Fruit fly (Drosophila melanogaster) whole organism, embryonic: Measurements from ENCODE around the gene Mgat4a.

Experiments used
- CG1024 ChIP-seq: fragments of 200-800 bp; sonication (Bioruptor generic); IDR thresholded peaks from 2 replicates; pipeline ENCODE4 v1.3.6; 2022; ENCODE audit warnings: missing biosample characterization, missing genetic modification characterization
- CG10366 ChIP-seq: fragments of 200-800 bp; sonication (Bioruptor generic); IDR thresholded peaks from 2 replicates; pipeline ENCODE4 v1.3.6; 2022; ENCODE audit warnings: missing biosample characterization, missing genetic modification characterization
- CG12659 ChIP-seq: fragments of 200-800 bp; sonication (Bioruptor generic); optimal IDR thresholded peaks from 3 replicates; lab custom pipeline; 2017; ENCODE audit warnings: mild to moderate bottlenecking, missing biosample characterization, missing genetic modification reagents, missing genetic modification characterization
- CG13894 ChIP-seq: fragments of 200-800 bp; sonication (Bioruptor generic); optimal IDR thresholded peaks from 3 replicates; lab custom pipeline; 2018; ENCODE audit warnings: missing biosample characterization, mild to moderate bottlenecking, missing genetic modification characterization, moderate library complexity
- CG16863 ChIP-seq: fragments of 200-800 bp; sonication (Bioruptor generic); optimal IDR thresholded peaks from 3 replicates; lab custom pipeline; 2016; ENCODE audit warnings: missing biosample characterization, missing genetic modification characterization
- CG17361 ChIP-seq: fragments of 200-800 bp; sonication (Bioruptor generic); IDR thresholded peaks from 3 replicates; pipeline ENCODE4 v1.3.6; 2022; ENCODE audit warnings: missing biosample characterization, missing genetic modification characterization
- CG1792 ChIP-seq: fragments of 200-800 bp; sonication (Bioruptor generic); optimal IDR thresholded peaks from 2 replicates; lab custom pipeline; 2016; ENCODE audit warnings: missing biosample characterization, missing genetic modification characterization
- CG18011 ChIP-seq: fragments of 200-800 bp; sonication (Bioruptor generic); optimal IDR thresholded peaks from 2 replicates; lab custom pipeline; 2017; ENCODE audit warnings: missing biosample characterization, missing genetic modification characterization, mild to moderate bottlenecking, moderate library complexity, missing genotype
- CG18262 ChIP-seq: fragments of 200-800 bp; optimal IDR thresholded peaks from 3 replicates; lab custom pipeline; 2019; ENCODE audit warnings: missing biosample characterization, mild to moderate bottlenecking, missing genetic modification characterization, moderate library complexity
- CG1832 ChIP-seq: fragments of 200-800 bp; sonication (Bioruptor generic); optimal IDR thresholded peaks from 2 replicates; lab custom pipeline; 2017; ENCODE audit warnings: missing biosample characterization, mild to moderate bottlenecking, missing genetic modification characterization, inconsistent platforms
- CG2129 ChIP-seq: fragments of 200-800 bp; sonication (Bioruptor generic); IDR thresholded peaks from 2 replicates; pipeline ENCODE4 v1.3.6; 2022; ENCODE audit warnings: missing biosample characterization, missing genetic modification characterization; ENCODE audit not compliant: partially characterized antibody
- CG31441 ChIP-seq: fragments of 200-800 bp; sonication (Bioruptor generic); IDR thresholded peaks from 2 replicates; pipeline ENCODE4 v1.3.6; 2022; ENCODE audit warnings: missing biosample characterization, missing genetic modification characterization
- CG34376 ChIP-seq: fragments of 200-800 bp; sonication (Bioruptor generic); optimal IDR thresholded peaks from 2 replicates; lab custom pipeline; 2018; ENCODE audit warnings: missing biosample characterization, mild to moderate bottlenecking, missing genetic modification characterization
- CG3838 ChIP-seq: fragments of 200-800 bp; sonication (Bioruptor generic); optimal IDR thresholded peaks from 3 replicates; lab custom pipeline; 2016; ENCODE audit warnings: missing biosample characterization, missing genetic modification characterization
- CG6272 ChIP-seq: fragments of 200-800 bp; sonication (Bioruptor generic); IDR thresholded peaks from 2 replicates; pipeline ENCODE4 v1.3.6; 2022; ENCODE audit warnings: missing biosample characterization, missing genetic modification characterization
- CG7357 ChIP-seq: fragments of 200-800 bp; sonication (Bioruptor generic); IDR thresholded peaks from 3 replicates; pipeline ENCODE4 v1.3.6; 2022; ENCODE audit warnings: missing biosample characterization, missing genetic modification characterization
- CG7963 ChIP-seq: fragments of 200-800 bp; sonication (Bioruptor generic); IDR thresholded peaks from 3 replicates; pipeline ENCODE4 v1.3.6; 2022; ENCODE audit warnings: missing biosample characterization, missing genetic modification characterization; ENCODE audit not compliant: partially characterized antibody
- CG8478 ChIP-seq: fragments of >200 bp; optimal IDR thresholded peaks from 2 replicates; lab custom pipeline; 2018
- CG9932 ChIP-seq: fragments of 200-800 bp; sonication (Bioruptor generic); IDR thresholded peaks from 2 replicates; pipeline ENCODE4 v1.3.6; 2022; ENCODE audit warnings: missing biosample characterization, missing genetic modification characterization
- D19B ChIP-seq: fragments of 200-800 bp; sonication (Bioruptor generic); optimal IDR thresholded peaks from 2 replicates; lab custom pipeline; 2017; ENCODE audit warnings: missing biosample characterization, mild to moderate bottlenecking, missing genetic modification characterization
- Dip3 ChIP-seq: fragments of 200-800 bp; sonication (Bioruptor generic); optimal IDR thresholded peaks from 3 replicates; lab custom pipeline; 2016; ENCODE audit warnings: missing biosample characterization, missing genetic modification characterization
- Dp ChIP-seq: fragments of 200-800 bp; sonication (Bioruptor generic); optimal IDR thresholded peaks from 2 replicates; lab custom pipeline; 2018; ENCODE audit warnings: missing biosample characterization, mild to moderate bottlenecking, missing genetic modification characterization, moderate library complexity
- Dref ChIP-seq: fragments of 200-800 bp; sonication (Bioruptor generic); IDR thresholded peaks from 2 replicates; pipeline ENCODE4 v1.3.6; 2022; ENCODE audit warnings: missing biosample characterization, missing genetic modification characterization
- HLH3B ChIP-seq: fragments of 200-800 bp; sonication (Bioruptor generic); IDR thresholded peaks from 2 replicates; pipeline ENCODE4 v1.3.6; 2022; ENCODE audit warnings: missing biosample characterization, missing genetic modification characterization
- Lhr ChIP-seq: fragments of 200-800 bp; sonication (Bioruptor generic); optimal IDR thresholded peaks from 3 replicates; lab custom pipeline; 2017; ENCODE audit warnings: mild to moderate bottlenecking, missing biosample characterization, missing genetic modification reagents, missing genetic modification characterization
- MESR4 ChIP-seq: fragments of 200-800 bp; sonication (Bioruptor generic); optimal IDR thresholded peaks from 2 replicates; lab custom pipeline; 2018; ENCODE audit warnings: missing biosample characterization, mild to moderate bottlenecking, missing genetic modification characterization, moderate library complexity
- Med ChIP-seq: fragments of 200-800 bp; sonication (Bioruptor generic); peaks from one replicate; lab custom pipeline; 2016; ENCODE audit warnings: missing biosample characterization, missing genetic modification characterization, mild to moderate bottlenecking, inconsistent platforms, moderate library complexity
- Mrtf ChIP-seq: fragments of 200-800 bp; sonication (Bioruptor generic); IDR thresholded peaks from 3 replicates; pipeline ENCODE4 v1.3.6; 2022; ENCODE audit warnings: missing biosample characterization, missing genetic modification characterization
- Optix ChIP-seq: fragments of 200-800 bp; sonication (Bioruptor generic); IDR thresholded peaks from 3 replicates; pipeline ENCODE4 v1.3.6; 2022; ENCODE audit warnings: missing biosample characterization, missing genetic modification characterization
- ab ChIP-seq: fragments of 200-800 bp; sonication (Bioruptor generic); optimal IDR thresholded peaks from 2 replicates; lab custom pipeline; 2016; ENCODE audit warnings: missing biosample characterization, missing genetic modification characterization
- abd-A ChIP-seq: fragments of 200-800 bp; sonication (Bioruptor generic); optimal IDR thresholded peaks from 3 replicates; lab custom pipeline; 2019; ENCODE audit warnings: missing biosample characterization, mild to moderate bottlenecking, missing genetic modification characterization, moderate library complexity
- ara ChIP-seq: fragments of 200-800 bp; sonication (Bioruptor generic); IDR thresholded peaks from 2 replicates; pipeline ENCODE4 v1.3.6; 2022; ENCODE audit warnings: missing biosample characterization, missing genetic modification characterization
- ash1 ChIP-seq: fragments of 200-800 bp; sonication (Bioruptor generic); optimal IDR thresholded peaks from 2 replicates; lab custom pipeline; 2018; ENCODE audit warnings: missing biosample characterization, mild to moderate bottlenecking, missing genetic modification characterization
- ems ChIP-seq: fragments of 200-800 bp; sonication (Bioruptor generic); optimal IDR thresholded peaks from 3 replicates; lab custom pipeline; 2016; ENCODE audit warnings: missing biosample characterization, missing genetic modification characterization
- en ChIP-seq: fragments of 200-800 bp; sonication (Bioruptor generic); optimal IDR thresholded peaks from 2 replicates; lab custom pipeline; 2016; ENCODE audit warnings: missing biosample characterization, missing genetic modification characterization
- exex ChIP-seq: fragments of 200-800 bp; sonication (Bioruptor generic); optimal IDR thresholded peaks from 4 replicates; lab custom pipeline; 2018; ENCODE audit warnings: missing biosample characterization, mild to moderate bottlenecking, missing genetic modification characterization, moderate library complexity
- gem ChIP-seq: fragments of 200-800 bp; sonication (Bioruptor generic); optimal IDR thresholded peaks from 2 replicates; lab custom pipeline; 2019; ENCODE audit warnings: missing biosample characterization, mild to moderate bottlenecking, missing genetic modification characterization, moderate library complexity
- gfzf ChIP-seq: fragments of 200-800 bp; sonication (Bioruptor generic); optimal IDR thresholded peaks from 2 replicates; lab custom pipeline; 2016; ENCODE audit warnings: missing biosample characterization, mild to moderate bottlenecking, missing genetic modification characterization, moderate library complexity
- gt ChIP-seq: fragments of 200-800 bp; sonication (Bioruptor generic); IDR thresholded peaks from 2 replicates; pipeline ENCODE4 v1.3.6; 2022; ENCODE audit warnings: missing biosample characterization, missing genetic modification characterization
- jumu ChIP-seq: fragments of 200-800 bp; sonication (Bioruptor generic); optimal IDR thresholded peaks from 3 replicates; lab custom pipeline; 2016; ENCODE audit warnings: missing biosample characterization, missing genetic modification characterization
- maf-S ChIP-seq: fragments of 200-800 bp; sonication (Bioruptor generic); optimal IDR thresholded peaks from 2 replicates; lab custom pipeline; 2016; ENCODE audit warnings: missing biosample characterization, missing genetic modification characterization
- odd ChIP-seq: fragments of 200-800 bp; sonication (Bioruptor generic); optimal IDR thresholded peaks from 2 replicates; lab custom pipeline; 2017; ENCODE audit warnings: missing biosample characterization, mild to moderate bottlenecking, missing genetic modification characterization
- onecut ChIP-seq: fragments of 200-800 bp; sonication (Bioruptor generic); IDR thresholded peaks from 2 replicates; pipeline ENCODE4 v1.3.6; 2022; ENCODE audit warnings: missing biosample characterization, missing genetic modification characterization
- p53 ChIP-seq: fragments of 200-800 bp; sonication (Bioruptor generic); optimal IDR thresholded peaks from 2 replicates; lab custom pipeline; 2016; ENCODE audit warnings: missing biosample characterization, missing genetic modification characterization
- pb ChIP-seq: fragments of 200-800 bp; sonication (Bioruptor generic); optimal IDR thresholded peaks from 3 replicates; lab custom pipeline; 2016; ENCODE audit warnings: missing biosample characterization, missing genetic modification characterization
- pros ChIP-seq: fragments of 200-800 bp; sonication (Bioruptor generic); optimal IDR thresholded peaks from 3 replicates; lab custom pipeline; 2019; ENCODE audit warnings: missing biosample characterization, mild to moderate bottlenecking, missing genetic modification characterization, moderate library complexity
- sc ChIP-seq, 3 experiments: fragments of >200 bp in 2 of 3; fragments of 200-800 bp in 1 of 3; sonication (Bioruptor generic) in 1 of 3; optimal IDR thresholded peaks; 2 replicates in 2 of 3; 3 replicates in 1 of 3; lab custom pipeline; 2017; ENCODE audit warnings: mild to moderate bottlenecking in 1 of 3, missing biosample characterization in 1 of 3, missing genetic modification characterization in 1 of 3, missing genetic modification reagents in 1 of 3
- sob ChIP-seq: fragments of 200-800 bp; sonication (Bioruptor generic); IDR thresholded peaks from 2 replicates; pipeline ENCODE4 v1.3.6; 2022; ENCODE audit warnings: missing biosample characterization, missing genetic modification characterization
- trh ChIP-seq: fragments of 200-800 bp; sonication (Bioruptor generic); optimal IDR thresholded peaks from 2 replicates; lab custom pipeline; 2016; ENCODE audit warnings: missing biosample characterization, missing genetic modification characterization
- zen2 ChIP-seq: fragments of 200-800 bp; sonication (Bioruptor generic); IDR thresholded peaks from 3 replicates; pipeline ENCODE4 v1.3.6; 2022; ENCODE audit warnings: missing biosample characterization, missing genetic modification characterization; ENCODE audit not compliant: partially characterized antibody

The Mgat4a gene

dm6 chr3L:14790127-14790589, 28.3 kb downstream of the Mgat4a start (continued):
- TF ChIP-seq CG7963 (GFP tag; lab: Robert Waterston, UW) = 0 out of 3 replicates have a peak, but pooled peaks have one; percentile 61
- TF ChIP-seq gt = peak; percentile 50; the same call in 1 of the 2 replicates
- no peak for TF ChIP-seq ab (GFP tag; lab: Kevin White, UChicago)
- TF ChIP-seq ash1 (GFP tag; lab: Kevin White, UChicago) = no peak
- peak; percentile 74 for TF ChIP-seq gem (tag; lab: Kevin White, UChicago)
- TF ChIP-seq CG6272 (GFP tag; lab: Robert Waterston, UW) = peak; percentile 77; the same call in 1 of the 2 replicates
- no peak for TF ChIP-seq abd-A (tag; lab: Kevin White, UChicago)
- TF ChIP-seq Lhr (GFP tag; lab: Kevin White, UChicago) = no peak
- TF ChIP-seq CG12659 (GFP tag; lab: Kevin White, UChicago) = peak; percentile 83
- TF ChIP-seq CG9932 (GFP tag; lab: Robert Waterston, UW) = peak; percentile 90
- TF ChIP-seq ara (GFP tag; lab: Robert Waterston, UW) = peak; percentile 69; the same call in 1 of the 2 replicates
- TF ChIP-seq zen2 = peak; percentile 77; the same call in 2 of the 3 replicates
- no peak for TF ChIP-seq sc (optimal IDR thresholded peaks at IDR 0.05; lab: Kevin White, UChicago)
- no peak for TF ChIP-seq sc (GFP tag; optimal IDR thresholded peaks at IDR 0.05; lab: Kevin White, UChicago)
- TF ChIP-seq CG1024 = 0 out of 2 replicates have a peak, but pooled peaks have one; percentile 27
- TF ChIP-seq p53 (GFP tag; lab: Kevin White, UChicago) = peak; percentile 54
- TF ChIP-seq gfzf = peak; percentile 24
- peak; percentile 87 for TF ChIP-seq Dip3 (GFP tag; lab: Kevin White, UChicago)
- TF ChIP-seq CG1792 (GFP tag; lab: Kevin White, UChicago) = peak; percentile 84
- peak; percentile 66 for TF ChIP-seq CG10366
- TF ChIP-seq D19B (GFP tag; lab: Kevin White, UChicago) = peak; percentile 49
- peak; percentile 53 for TF ChIP-seq trh
- peak; percentile 80 for TF ChIP-seq CG16863
- no peak for TF ChIP-seq CG8478 (lab: Kevin White, UChicago)
- TF ChIP-seq CG13894 (tag; lab: Kevin White, UChicago) = no peak
- no peak for TF ChIP-seq exex
- TF ChIP-seq CG18262 = peak; percentile 39
- peak; percentile 72 for TF ChIP-seq CG17361
- peak; percentile 22; the same call in 1 of the 2 replicates for TF ChIP-seq onecut (GFP tag; lab: Robert Waterston, UW)
- peak; percentile 68 for TF ChIP-seq CG7357
- TF ChIP-seq CG18011 (GFP tag; lab: Kevin White, UChicago) = peak; percentile 71
- TF ChIP-seq ems (GFP tag; lab: Kevin White, UChicago) = peak; percentile 74
- TF ChIP-seq CG1832 = no peak
- no peak for TF ChIP-seq pros (GFP tag; lab: Kevin White, UChicago)
- peak; percentile 87 for TF ChIP-seq jumu (GFP tag; lab: Kevin White, UChicago)
- TF ChIP-seq Optix (GFP tag; lab: Robert Waterston, UW) = peak; percentile 58; the same call in 2 of the 3 replicates
- TF ChIP-seq CG34376 (GFP tag; lab: Kevin White, UChicago) = peak; percentile 38
- peak; percentile 99 for TF ChIP-seq Med
- TF ChIP-seq Mrtf (GFP tag; lab: Robert Waterston, UW) = peak; percentile 65; the same call in 2 of the 3 replicates
- peak; percentile 81 for TF ChIP-seq CG2129 (GFP tag; lab: Robert Waterston, UW)
- TF ChIP-seq Dref (GFP tag; lab: Robert Waterston, UW) = peak; percentile 54
- TF ChIP-seq CG3838 (GFP tag; lab: Kevin White, UChicago) = no peak
- no peak for TF ChIP-seq odd (GFP tag; lab: Kevin White, UChicago)
- TF ChIP-seq sob (GFP tag; lab: Robert Waterston, UW) = peak; percentile 91
- TF ChIP-seq HLH3B (GFP tag; lab: Robert Waterston, UW) = peak; percentile 64
- TF ChIP-seq CG31441 (GFP tag; lab: Robert Waterston, UW) = 0 out of 2 replicates have a peak, but pooled peaks have one; percentile 31
- peak; percentile 89 for TF ChIP-seq MESR4
- peak; percentile 85 for TF ChIP-seq maf-S (GFP tag; lab: Kevin White, UChicago)
- no peak for TF ChIP-seq Dp (GFP tag; lab: Kevin White, UChicago)
- TF ChIP-seq pb (GFP tag; lab: Kevin White, UChicago) = peak; percentile 88
- peak; percentile 77 for TF ChIP-seq en (GFP tag; lab: Kevin White, UChicago)
